Worm (Caenorhabditis elegans): ENCODE results near the gene F02C9.1.

- TF ChIP-seq pag-3 (tag; optimal IDR thresholded peaks at IDR 0.05; ENCODE audit: borderline replicate concordance) (no peak), ttx-3 (tag; optimal IDR thresholded peaks at IDR 0.05) (no peak), ceh-48 (tag; optimal IDR thresholded peaks at IDR 0.05) (no peak), pqm-1 (tag; optimal IDR thresholded peaks at IDR 0.05) (no peak)
Observed at ce11 chrV:3138488-3138887, at the start of gene F02C9.1, which contains the start of gene irld-3.
